Fruit fly (Drosophila melanogaster): ENCODE measurements around the gene CG31689.

DNA sequence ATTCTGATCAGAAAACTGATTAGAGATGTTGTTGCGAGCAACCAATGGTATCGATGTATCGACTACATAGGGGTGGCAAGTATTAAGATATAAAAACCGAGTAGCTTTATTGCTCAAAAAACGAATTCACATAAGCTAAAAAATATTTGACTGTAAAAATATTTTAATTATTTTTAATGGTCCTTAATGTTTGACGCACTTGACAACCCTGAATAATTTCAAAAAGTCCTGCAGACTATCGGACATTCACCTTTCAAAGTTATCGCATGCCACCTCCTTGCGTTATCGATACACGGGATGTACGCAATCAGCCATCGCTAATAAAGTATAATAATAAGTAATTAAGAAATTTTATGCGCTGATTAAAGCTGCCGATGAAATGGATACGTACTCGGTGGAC lies 34.2 kb downstream of the CG31689 start, which contains the start of the genes HemK2, Snapin and Tnpo-SR:
- TF ChIP-seq EcR (GFP tag; optimal IDR thresholded peaks at IDR 0.05) (peak; percentile 100), CG4496 (GFP tag; IDR thresholded peaks at IDR 0.05) (peak; percentile 96), Pif1A (GFP tag; optimal IDR thresholded peaks at IDR 0.05) (peak; percentile 86), Snoo (tag; optimal IDR thresholded peaks at IDR 0.05) (peak; percentile 89), CG14655 (GFP tag; optimal IDR thresholded peaks at IDR 0.05) (no peak), D1 (tag; optimal IDR thresholded peaks at IDR 0.05) (no peak), CG8301 (tag; optimal IDR thresholded peaks at IDR 0.05) (peak; percentile 78), CG13204 (GFP tag; optimal IDR thresholded peaks at IDR 0.05) (no peak), Ets98B (GFP tag; IDR thresholded peaks at IDR 0.05) (peak; percentile 89)

Measured in whole organism, pupa.